Fruit fly (Drosophila melanogaster): Measurements from ENCODE around the gene CG10600.

DNA sequence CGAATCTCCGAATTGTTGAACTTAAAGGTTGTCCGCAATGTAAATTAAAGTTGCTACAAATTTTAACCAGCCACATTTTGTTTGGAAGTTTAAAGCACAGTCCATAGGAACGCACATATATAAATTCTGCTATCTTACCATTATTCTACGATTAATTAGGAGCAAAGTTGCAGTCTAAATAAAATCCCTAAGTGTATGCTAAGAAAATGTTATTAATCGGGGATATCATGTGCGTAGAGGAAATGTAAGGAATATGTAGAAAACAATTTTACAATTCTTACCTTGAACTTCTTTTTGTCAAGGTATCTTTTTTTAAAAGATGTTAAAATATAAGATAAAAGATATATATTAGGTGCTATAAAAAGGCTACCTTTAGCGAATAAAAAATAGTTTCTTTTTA lies 21.1 kb downstream of the CG10600 start:
- TF ChIP-seq br (GFP tag; optimal IDR thresholded peaks at IDR 0.05) (no peak), fru (GFP tag; optimal IDR thresholded peaks at IDR 0.05) (no peak), lola (GFP tag; optimal IDR thresholded peaks at IDR 0.05) (no peak), dl (GFP tag; optimal IDR thresholded peaks at IDR 0.05; ENCODE audit: insufficient read depth in 1 of 2, partially characterized antibody in 2 of 2) (no peak), CG32264 (GFP tag; optimal IDR thresholded peaks at IDR 0.05) (no peak)
